Worm (Caenorhabditis elegans) whole organism, early embryonic: ENCODE results near the gene lgc-14.

Experiments
- ama-1 ChIP-seq: fragments of 150-350 bp; optimal IDR thresholded peaks from 2 replicates; lab custom pipeline; 2014
- ceh-36 ChIP-seq: sonication (generic microtip); optimal IDR thresholded peaks from 2 replicates; lab custom pipeline; 2016; ENCODE audit warnings: missing genetic modification characterization, inconsistent platforms, missing compliant biosample characterization
- ets-7 ChIP-seq: sonication (generic microtip); optimal IDR thresholded peaks from 2 replicates; lab custom pipeline; 2016; ENCODE audit warnings: missing genotype, missing genetic modification characterization, missing compliant biosample characterization
- flt-1 ChIP-seq: fragments of 200-800 bp; sonication (Bioruptor generic); IDR thresholded peaks from 2 replicates; pipeline ENCODE4 v1.3.6; 2022; ENCODE audit warnings: missing genetic modification characterization, missing compliant biosample characterization
- scrt-1 ChIP-seq: fragments of 200-800 bp; sonication (Bioruptor generic); IDR thresholded peaks from 2 replicates; pipeline ENCODE4 v1.3.6; 2022; ENCODE audit warnings: missing genetic modification characterization, missing compliant biosample characterization
- sea-1 ChIP-seq: fragments of 200-800 bp; sonication (Bioruptor generic); conservative IDR thresholded peaks from 2 replicates; pipeline ENCODE4 v1.3.6; 2022; ENCODE audit warnings: missing genetic modification characterization, missing compliant biosample characterization
- tbx-11 ChIP-seq: fragments of 200-800 bp; sonication (Bioruptor generic); IDR thresholded peaks from 2 replicates; pipeline ENCODE4 v1.3.6; 2022; ENCODE audit warnings: missing genetic modification characterization, missing compliant biosample characterization
- tbx-37 ChIP-seq: fragments of 200-800 bp; sonication (Bioruptor generic); conservative IDR thresholded peaks from 2 replicates; pipeline ENCODE4 v1.3.6; 2022; ENCODE audit warnings: missing genetic modification reagents, missing genetic modification characterization, missing compliant biosample characterization

DNA sequence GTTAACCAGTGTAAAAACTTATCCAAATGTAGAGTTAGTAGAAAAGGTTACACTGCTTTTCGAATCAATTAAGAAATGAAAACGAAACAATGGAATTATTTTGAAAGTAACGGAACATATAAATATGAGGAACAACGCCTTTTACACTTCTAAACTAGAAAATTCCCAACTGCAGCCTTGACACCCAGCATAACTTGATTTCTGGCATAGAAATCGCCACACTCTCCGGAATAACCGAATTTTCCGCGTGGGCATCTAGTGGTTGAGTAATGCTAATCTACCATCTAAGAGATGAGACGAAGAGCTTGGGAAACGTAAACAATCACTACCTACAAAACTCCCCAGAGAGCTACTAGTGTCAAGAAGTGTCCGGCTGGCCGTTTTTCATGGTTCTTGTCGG lies 30.1 kb upstream of the lgc-14 start:
- TF ChIP-seq ama-1 (lab: Kevin White, UChicago), result no peak
- no peak for TF ChIP-seq sea-1 (GFP tag; lab: Robert Waterston, UW)
- no peak for TF ChIP-seq scrt-1 (GFP tag; lab: Robert Waterston, UW)
- TF ChIP-seq ceh-36 (tag; lab: Kevin White, UChicago), result no peak
- no peak for TF ChIP-seq tbx-37 (GFP tag; lab: Robert Waterston, UW)
- TF ChIP-seq flt-1 (GFP tag; lab: Robert Waterston, UW), result no peak
- TF ChIP-seq ets-7 (tag; lab: Kevin White, UChicago), result no peak
- no peak for TF ChIP-seq tbx-11 (GFP tag; lab: Robert Waterston, UW)
